Worm (Caenorhabditis elegans) whole organism, L4 larva: Measurements from ENCODE around the gene F41C3.2.

Source experiments
- F10B5.3 ChIP-seq: sonication (generic microtip); optimal IDR thresholded peaks from 2 replicates; lab custom pipeline; 2016; ENCODE audit warnings: mild to moderate bottlenecking, missing genetic modification characterization, missing compliant biosample characterization
- F37D6.2 ChIP-seq: sonication (generic microtip); optimal IDR thresholded peaks from 2 replicates; lab custom pipeline; 2016; ENCODE audit warnings: mild to moderate bottlenecking, missing genetic modification characterization, missing compliant biosample characterization
- F49E8.2 ChIP-seq: sonication (generic microtip); optimal IDR thresholded peaks from 2 replicates; lab custom pipeline; 2016; ENCODE audit warnings: missing compliant biosample characterization, mild to moderate bottlenecking, missing genetic modification characterization, borderline replicate concordance
- T20F7.1 ChIP-seq: fragments of 200-800 bp; sonication (Bioruptor generic); optimal IDR thresholded peaks from 2 replicates; lab custom pipeline; 2018; ENCODE audit warnings: mild to moderate bottlenecking, missing genetic modification characterization, missing compliant biosample characterization
- T26A8.4 ChIP-seq: fragments of 200-800 bp; sonication (Bioruptor generic); IDR thresholded peaks from 2 replicates; pipeline ENCODE4 v1.3.6; 2022; ENCODE audit warnings: missing genetic modification characterization, missing compliant biosample characterization
- Y48G9A.11 ChIP-seq: fragments of 200-800 bp; sonication (Bioruptor generic); IDR thresholded peaks from 2 replicates; pipeline ENCODE4 v1.3.6; 2022; ENCODE audit warnings: missing genetic modification reagents, missing genetic modification characterization, missing compliant biosample characterization
- ZK337.2 ChIP-seq: fragments of 200-800 bp; sonication (Bioruptor generic); IDR thresholded peaks from 2 replicates; pipeline ENCODE4 v1.3.6; 2022; ENCODE audit warnings: missing genetic modification reagents, missing genetic modification characterization, missing compliant biosample characterization
- aha-1 ChIP-seq: fragments of 150-350 bp; peaks from one replicate; lab custom pipeline; 2014; ENCODE audit warnings: missing biosample characterization, missing genetic modification characterization
- aly-2 ChIP-seq: sonication (generic microtip); optimal IDR thresholded peaks from 2 replicates; lab custom pipeline; 2018; ENCODE audit warnings: missing biosample characterization, missing genetic modification characterization
- ceh-44 ChIP-seq: fragments of 200-800 bp; sonication (Bioruptor generic); IDR thresholded peaks from 2 replicates; pipeline ENCODE4 v1.3.6; 2022; ENCODE audit warnings: missing genetic modification reagents, missing genetic modification characterization, missing compliant biosample characterization
- daf-8 ChIP-seq: fragments of 200-800 bp; sonication (Bioruptor generic); IDR thresholded peaks from 2 replicates; pipeline ENCODE4 v1.3.6; 2022; ENCODE audit warnings: missing genetic modification characterization, missing compliant biosample characterization
- dmd-6 ChIP-seq: fragments of 200-800 bp; sonication (Bioruptor generic); IDR thresholded peaks from 2 replicates; pipeline ENCODE4 v1.3.6; 2022; ENCODE audit warnings: missing genetic modification reagents, missing genetic modification characterization, missing compliant biosample characterization
- dmd-9 ChIP-seq: fragments of 200-800 bp; sonication (Bioruptor generic); IDR thresholded peaks from 2 replicates; pipeline ENCODE4 v1.3.6; 2022; ENCODE audit warnings: missing genetic modification reagents, missing genetic modification characterization, missing compliant biosample characterization
- dpl-1 ChIP-seq: fragments of 150-350 bp; optimal IDR thresholded peaks from 2 replicates; lab custom pipeline; 2014; ENCODE audit warnings: missing biosample characterization, missing genetic modification reagents, missing genetic modification characterization
- duxl-1 ChIP-seq: sonication (generic microtip); optimal IDR thresholded peaks from 2 replicates; lab custom pipeline; 2016; ENCODE audit warnings: mild to moderate bottlenecking, missing genetic modification characterization, moderate library complexity, missing compliant biosample characterization; ENCODE audit not compliant: poor library complexity
- egl-27 ChIP-seq: sonication (generic microtip); optimal IDR thresholded peaks from 3 replicates; lab custom pipeline; 2017; ENCODE audit warnings: missing biosample characterization, missing genetic modification reagents, missing genetic modification characterization
- hif-1 ChIP-seq, 2 experiments: sonication (generic microtip); optimal IDR thresholded peaks; 2 replicates each; lab custom pipeline; 2016 to 2017; ENCODE audit warnings: missing compliant biosample characterization in 2 of 2, missing genetic modification characterization in 2 of 2, missing genetic modification reagents in 2 of 2, missing genotype in 2 of 2, mild to moderate bottlenecking in 1 of 2
- hlh-11 ChIP-seq: fragments of 200-800 bp; sonication (Bioruptor generic); optimal IDR thresholded peaks from 2 replicates; lab custom pipeline; 2018; ENCODE audit warnings: mild to moderate bottlenecking, missing genetic modification characterization, missing compliant biosample characterization
- lin-13 ChIP-seq: fragments of 150-350 bp; optimal IDR thresholded peaks from 2 replicates; lab custom pipeline; 2014; ENCODE audit warnings: missing biosample characterization, missing genetic modification reagents, missing genetic modification characterization
- lin-15B ChIP-seq: fragments of 150-350 bp; sonication (generic microtip); optimal IDR thresholded peaks from 3 replicates; lab custom pipeline; 2014; ENCODE audit warnings: missing biosample characterization, missing genetic modification characterization
- lin-38 ChIP-seq: fragments of 200-800 bp; sonication (Bioruptor generic); IDR thresholded peaks from 2 replicates; pipeline ENCODE4 v1.3.6; 2022; ENCODE audit warnings: missing genetic modification reagents, missing genetic modification characterization, missing compliant biosample characterization
- lin-39 ChIP-seq: fragments of 150-350 bp; optimal IDR thresholded peaks from 2 replicates; lab custom pipeline; 2014; ENCODE audit warnings: missing biosample characterization, missing genetic modification reagents, missing genetic modification characterization
- madf-9 ChIP-seq: fragments of 200-800 bp; sonication (Bioruptor generic); conservative IDR thresholded peaks from 2 replicates; pipeline ENCODE4 v1.3.6; 2022; ENCODE audit warnings: missing genetic modification reagents, missing genetic modification characterization, missing compliant biosample characterization
- mes-2 ChIP-seq: sonication (generic microtip); optimal IDR thresholded peaks from 2 replicates; lab custom pipeline; 2016; ENCODE audit warnings: missing genotype, mild to moderate bottlenecking, missing genetic modification characterization, missing compliant biosample characterization; ENCODE audit not compliant: poor library complexity, severe bottlenecking
- mxl-2 ChIP-seq: fragments of 200-800 bp; sonication (Bioruptor generic); conservative IDR thresholded peaks from 2 replicates; pipeline ENCODE4 v1.3.6; 2022; ENCODE audit warnings: missing genetic modification reagents, missing genetic modification characterization, missing compliant biosample characterization
- mxl-3 ChIP-seq: fragments of 200-800 bp; sonication (Bioruptor generic); optimal IDR thresholded peaks from 2 replicates; lab custom pipeline; 2018; ENCODE audit warnings: mild to moderate bottlenecking, missing genetic modification characterization, missing compliant biosample characterization
- nhr-102 ChIP-seq: sonication (generic microtip); optimal IDR thresholded peaks from 2 replicates; lab custom pipeline; 2016; ENCODE audit warnings: mild to moderate bottlenecking, missing genetic modification characterization, moderate library complexity, missing compliant biosample characterization
- nhr-48 ChIP-seq: sonication (generic microtip); optimal IDR thresholded peaks from 2 replicates; lab custom pipeline; 2016; ENCODE audit warnings: mild to moderate bottlenecking, missing genetic modification characterization, missing compliant biosample characterization
- nhr-6 ChIP-seq: fragments of 150-350 bp; optimal IDR thresholded peaks from 2 replicates; lab custom pipeline; 2014; ENCODE audit warnings: missing biosample characterization, missing genetic modification characterization
- pha-4 ChIP-seq, 2 experiments: fragments of 150-350 bp in 1 of 2; fragments of 200-800 bp in 1 of 2; sonication (Bioruptor generic) in 1 of 2; IDR thresholded peaks in 1 of 2; optimal IDR thresholded peaks in 1 of 2; 2 replicates each; pipeline versions ENCODE4 v1.3.6 to Lab custom; 2014 to 2022; ENCODE audit warnings: missing genetic modification characterization in 2 of 2, missing genetic modification reagents in 2 of 2, missing biosample characterization in 1 of 2, missing compliant biosample characterization in 1 of 2
- php-3 ChIP-seq: fragments of 200-800 bp; sonication (Bioruptor generic); IDR thresholded peaks from 2 replicates; pipeline ENCODE4 v1.3.6; 2022; ENCODE audit warnings: missing genetic modification reagents, missing genetic modification characterization, missing compliant biosample characterization
- rbr-2 ChIP-seq: sonication (generic microtip); optimal IDR thresholded peaks from 2 replicates; lab custom pipeline; 2016; ENCODE audit warnings: missing genotype, missing genetic modification characterization, missing compliant biosample characterization
- saeg-2 ChIP-seq: fragments of 200-800 bp; sonication (Bioruptor generic); IDR thresholded peaks from 2 replicates; pipeline ENCODE4 v1.3.6; 2022; ENCODE audit warnings: missing genetic modification reagents, missing genetic modification characterization, missing compliant biosample characterization
- sdz-12 ChIP-seq: fragments of 200-800 bp; sonication (Bioruptor generic); optimal IDR thresholded peaks from 2 replicates; lab custom pipeline; 2018; ENCODE audit warnings: mild to moderate bottlenecking, missing genetic modification characterization, missing compliant biosample characterization
- set-16 ChIP-seq: fragments of 200-800 bp; sonication (Bioruptor generic); IDR thresholded peaks from 2 replicates; pipeline ENCODE4 v1.3.6; 2022; ENCODE audit warnings: missing genetic modification reagents, missing genetic modification characterization, missing compliant biosample characterization
- skn-1 ChIP-seq: fragments of 150-350 bp; optimal IDR thresholded peaks from 2 replicates; lab custom pipeline; 2014; ENCODE audit warnings: missing biosample characterization, missing genetic modification characterization
- spr-1 ChIP-seq: sonication (generic microtip); optimal IDR thresholded peaks from 2 replicates; lab custom pipeline; 2016; ENCODE audit warnings: mild to moderate bottlenecking, missing genetic modification characterization, missing compliant biosample characterization
- spr-3 ChIP-seq: fragments of 200-800 bp; sonication (Bioruptor generic); optimal IDR thresholded peaks from 2 replicates; lab custom pipeline; 2018; ENCODE audit warnings: mild to moderate bottlenecking, missing genetic modification characterization, missing compliant biosample characterization
- unc-130 ChIP-seq: sonication (generic microtip); optimal IDR thresholded peaks from 2 replicates; lab custom pipeline; 2016; ENCODE audit warnings: missing genetic modification reagents, missing genetic modification characterization, missing compliant biosample characterization
- unc-62 ChIP-seq, 3 experiments: fragments of 150-350 bp in 1 of 3; sonication (generic microtip); optimal IDR thresholded peaks in 2 of 3; peaks in 1 of 3; 1 replicate in 1 of 3; 2 replicates in 2 of 3; lab custom pipeline; 2014 to 2017; ENCODE audit warnings: missing biosample characterization in 3 of 3, missing genetic modification characterization in 3 of 3, missing genetic modification reagents in 3 of 3, missing genotype in 1 of 3
- vab-7 ChIP-seq: fragments of 200-800 bp; sonication (Bioruptor generic); IDR thresholded peaks from 2 replicates; pipeline ENCODE4 v1.3.6; 2022; ENCODE audit warnings: missing genetic modification reagents, missing genetic modification characterization, missing compliant biosample characterization
- zfp-2 ChIP-seq: sonication (generic microtip); optimal IDR thresholded peaks from 2 replicates; lab custom pipeline; 2016; ENCODE audit warnings: mild to moderate bottlenecking, missing genetic modification characterization, missing compliant biosample characterization
- ztf-11 ChIP-seq: fragments of 150-350 bp; optimal IDR thresholded peaks from 2 replicates; lab custom pipeline; 2014; ENCODE audit warnings: missing biosample characterization, missing genetic modification characterization

F41C3.2 gene

ce11 chrII:4789835-4790343, 40.1 kb downstream of the F41C3.2 start, which contains the start of gene F26G1.15:
Gene F26G1.15, plus strand, starts transcription at chrII:4790293.
- TF ChIP-seq mxl-2 (GFP tag; lab: Robert Waterston, UW) (no peak), lin-15B (no peak), saeg-2 (GFP tag; lab: Robert Waterston, UW) (no peak), ztf-11 (no peak), spr-1 (no peak), skn-1 (tag; lab: Kevin White, UChicago) (no peak), aha-1 (tag; lab: Kevin White, UChicago) (peak; percentile 35), F10B5.3 (tag; lab: Kevin White, UChicago) (no peak), hlh-11 (tag; lab: Kevin White, UChicago) (no peak), mxl-3 (no peak), nhr-102 (no peak), unc-62 (GFP tag; optimal IDR thresholded peaks at IDR 0.05 in 1 of 2; lab: Kevin White, UChicago) (peak in 1 of 2 experiments; percentile 94), unc-62 (tag; optimal IDR thresholded peaks at IDR 0.05; lab: Kevin White, UChicago) (no peak), lin-39 (tag; lab: Kevin White, UChicago) (no peak)
- TF ChIP-seq, all 104 proteins: peak for 2

ce11 chrII:4790687-4791086, 40.9 kb downstream of the F41C3.2 start:
- TF ChIP-seq egl-27 (no peak), Y48G9A.11 (GFP tag; lab: Robert Waterston, UW) (peak; percentile 87), T20F7.1 (peak; percentile 79), spr-3 (peak; percentile 91), lin-13 (no peak), zfp-2 (no peak), nhr-6 (no peak), spr-1 (peak; percentile 88)

ce11 chrII:4791272-4791671, 41.5 kb downstream of the F41C3.2 start, which contains the start of gene F26G1.1:
Gene F26G1.1, plus strand, starts transcription at chrII:4791618.
- TF ChIP-seq T26A8.4 (GFP tag; lab: Robert Waterston, UW) (no peak), dpl-1 (GFP tag; lab: Kevin White, UChicago) (peak; percentile 92), F49E8.2 (tag; lab: Kevin White, UChicago) (peak; percentile 33), sdz-12 (GFP tag; lab: Kevin White, UChicago) (no peak), dmd-6 (GFP tag; lab: Robert Waterston, UW) (peak; percentile 59), madf-9 (GFP tag; lab: Robert Waterston, UW) (peak; percentile 76), daf-8 (GFP tag; lab: Robert Waterston, UW) (no peak), duxl-1 (tag; lab: Kevin White, UChicago) (peak; percentile 42), nhr-102 (peak; percentile 36), set-16 (GFP tag; lab: Robert Waterston, UW) (no peak), vab-7 (GFP tag; lab: Robert Waterston, UW) (0 out of 2 replicates have a peak, but pooled peaks have one; percentile 9), unc-130 (GFP tag; lab: Kevin White, UChicago) (peak; percentile 90), hif-1 (tag; optimal IDR thresholded peaks at IDR 0.05; lab: Kevin White, UChicago) (peak in 1 of 2 experiments; percentile 87), php-3 (GFP tag; lab: Robert Waterston, UW) (no peak), nhr-48 (tag; lab: Kevin White, UChicago) (no peak), pha-4 (GFP tag; IDR thresholded peaks at IDR 0.05; lab: Robert Waterston, UW) (no peak), pha-4 (tag; optimal IDR thresholded peaks at IDR 0.05; lab: Kevin White, UChicago) (no peak), F37D6.2 (tag; lab: Kevin White, UChicago) (no peak), ZK337.2 (peak; percentile 91), lin-38 (GFP tag; lab: Robert Waterston, UW) (peak; percentile 68), rbr-2 (tag; lab: Kevin White, UChicago) (peak; percentile 6), Y48G9A.11 (GFP tag; lab: Robert Waterston, UW) (peak; percentile 91), ceh-44 (GFP tag; lab: Robert Waterston, UW) (peak; percentile 48; the same call in 1 of the 2 replicates), nhr-6 (peak; percentile 30), mes-2 (peak; percentile 98), spr-1 (peak; percentile 63), aly-2 (tag; lab: Kevin White, UChicago) (no peak), aha-1 (tag; lab: Kevin White, UChicago) (peak; percentile 38), dmd-9 (GFP tag; lab: Robert Waterston, UW) (peak; percentile 90)
